Fruit fly (Drosophila melanogaster): ENCODE results near the gene Glyp.

DNA sequence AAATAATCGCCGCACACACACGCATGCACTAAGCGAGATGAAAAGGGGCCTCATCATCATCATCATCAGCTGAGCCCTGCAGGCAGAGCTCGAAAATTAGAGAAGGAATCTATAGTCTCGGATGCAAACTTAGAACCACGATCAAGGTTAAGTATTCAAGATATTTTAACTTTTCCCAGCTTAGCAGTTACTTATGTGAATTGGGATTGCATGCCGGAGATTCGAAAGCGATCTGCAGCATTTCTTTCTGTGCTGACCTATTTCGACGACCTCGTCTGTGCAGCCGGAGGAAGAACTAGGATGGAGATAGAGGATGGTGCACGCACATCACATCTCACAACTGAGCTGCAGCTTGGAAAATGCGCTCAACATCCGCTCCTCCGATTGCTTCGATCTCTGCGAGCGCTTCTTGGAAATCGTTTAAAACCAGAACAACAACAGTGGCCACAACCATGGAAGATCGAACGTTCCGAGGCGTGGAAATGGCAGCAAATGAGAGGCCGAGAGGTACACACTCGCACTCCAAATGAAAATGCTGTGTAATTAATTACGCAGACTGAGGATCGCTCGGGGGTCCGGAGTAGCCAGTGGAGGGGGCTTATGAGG is 52.2 kb downstream of the Glyp start:
- TF ChIP-seq psq (optimal IDR thresholded peaks at IDR 0.05) (no peak), Sin3A (optimal IDR thresholded peaks at IDR 0.05) (no peak)
